Worm (Caenorhabditis elegans): Measurements from ENCODE around the gene zyg-9.

- TF ChIP-seq lsy-2 (tag; optimal IDR thresholded peaks at IDR 0.05) (no peak), elt-3 (tag; optimal IDR thresholded peaks at IDR 0.05) (no peak)
These were observed 16.1 kb upstream of the zyg-9 start for ce11 chrII:8441519-8441918.

Data from whole organism, mixed stage, embryonic.